Fruit fly (Drosophila melanogaster) whole organism, embryonic: ENCODE measurements around the gene CG15742.

Experiments used
- B-H1 ChIP-seq: fragments of 200-800 bp; sonication (Bioruptor generic); IDR thresholded peaks from 3 replicates; pipeline ENCODE4 v1.3.6; 2022; ENCODE audit warnings: missing biosample characterization, missing genetic modification characterization
- B-H2 ChIP-seq: fragments of 200-800 bp; sonication (Bioruptor generic); optimal IDR thresholded peaks from 2 replicates; lab custom pipeline; 2018; ENCODE audit warnings: missing biosample characterization, mild to moderate bottlenecking, missing genetic modification characterization
- C15 ChIP-seq: fragments of 200-800 bp; sonication (Bioruptor generic); IDR thresholded peaks from 3 replicates; pipeline ENCODE4 v1.3.6; 2022; ENCODE audit warnings: missing biosample characterization, missing genetic modification characterization
- CG1024 ChIP-seq: fragments of 200-800 bp; sonication (Bioruptor generic); IDR thresholded peaks from 2 replicates; pipeline ENCODE4 v1.3.6; 2022; ENCODE audit warnings: missing biosample characterization, missing genetic modification characterization
- CG10321 ChIP-seq: fragments of 200-800 bp; sonication (Bioruptor generic); IDR thresholded peaks from 2 replicates; pipeline ENCODE4 v1.3.6; 2022; ENCODE audit warnings: missing biosample characterization, missing genetic modification characterization
- CG10462 ChIP-seq: fragments of 200-800 bp; sonication (Bioruptor generic); optimal IDR thresholded peaks from 2 replicates; lab custom pipeline; 2016; ENCODE audit warnings: missing biosample characterization, missing genetic modification characterization
- CG10565 ChIP-seq: fragments of 200-800 bp; sonication (Bioruptor generic); optimal IDR thresholded peaks from 3 replicates; lab custom pipeline; 2016; ENCODE audit warnings: missing biosample characterization, mild to moderate bottlenecking, missing genetic modification characterization
- CG11247 ChIP-seq: fragments of 200-800 bp; sonication (Bioruptor generic); IDR thresholded peaks from 2 replicates; pipeline ENCODE4 v1.3.6; 2022; ENCODE audit warnings: missing biosample characterization, missing genetic modification characterization
- CG12071 ChIP-seq: fragments of 200-800 bp; sonication (Bioruptor generic); optimal IDR thresholded peaks from 3 replicates; lab custom pipeline; 2018; ENCODE audit warnings: missing biosample characterization, mild to moderate bottlenecking, missing genetic modification characterization
- CG12299 ChIP-seq: fragments of 200-800 bp; sonication (Bioruptor generic); optimal IDR thresholded peaks from 2 replicates; lab custom pipeline; 2018; ENCODE audit warnings: missing biosample characterization, mild to moderate bottlenecking, missing genetic modification characterization
- CG1233 ChIP-seq: fragments of 200-800 bp; sonication (Bioruptor generic); optimal IDR thresholded peaks from 4 replicates; lab custom pipeline; 2018; ENCODE audit warnings: missing biosample characterization, mild to moderate bottlenecking, missing genetic modification characterization
- CG16815 ChIP-seq: fragments of 200-800 bp; sonication (Bioruptor generic); optimal IDR thresholded peaks from 3 replicates; lab custom pipeline; 2017; ENCODE audit warnings: missing biosample characterization, mild to moderate bottlenecking, missing genetic modification characterization
- CG17361 ChIP-seq: fragments of 200-800 bp; sonication (Bioruptor generic); IDR thresholded peaks from 3 replicates; pipeline ENCODE4 v1.3.6; 2022; ENCODE audit warnings: missing biosample characterization, missing genetic modification characterization
- CG3163 ChIP-seq: fragments of 200-800 bp; sonication (Bioruptor generic); optimal IDR thresholded peaks from 3 replicates; lab custom pipeline; 2016; ENCODE audit warnings: missing biosample characterization, missing genetic modification characterization
- CG3847 ChIP-seq: fragments of 200-800 bp; sonication (Bioruptor generic); IDR thresholded peaks from 2 replicates; pipeline ENCODE4 v1.3.6; 2022; ENCODE audit warnings: missing biosample characterization, missing genetic modification characterization
- CG4707 ChIP-seq: fragments of 200-800 bp; sonication (Bioruptor generic); optimal IDR thresholded peaks from 2 replicates; lab custom pipeline; 2018; ENCODE audit warnings: missing biosample characterization, mild to moderate bottlenecking, missing genetic modification characterization, moderate library complexity
- CG5245 ChIP-seq: fragments of 200-800 bp; sonication (Bioruptor generic); optimal IDR thresholded peaks from 3 replicates; lab custom pipeline; 2016; ENCODE audit warnings: missing biosample characterization, missing genetic modification characterization
- CG6791 ChIP-seq: fragments of 200-800 bp; sonication (Bioruptor generic); IDR thresholded peaks from 3 replicates; pipeline ENCODE4 v1.3.6; 2022; ENCODE audit warnings: missing biosample characterization, missing genetic modification characterization; ENCODE audit not compliant: partially characterized antibody
- CG7786 ChIP-seq: fragments of 200-800 bp; sonication (Bioruptor generic); optimal IDR thresholded peaks from 2 replicates; lab custom pipeline; 2016; ENCODE audit warnings: missing biosample characterization, missing genetic modification characterization
- CTCF ChIP-seq: fragments of 200-800 bp; sonication (Bioruptor generic); optimal IDR thresholded peaks from 2 replicates; lab custom pipeline; 2017; ENCODE audit warnings: missing biosample characterization, mild to moderate bottlenecking, missing genetic modification characterization, moderate library complexity
- Doc3 ChIP-seq: fragments of 200-800 bp; sonication (Bioruptor generic); IDR thresholded peaks from 3 replicates; pipeline ENCODE4 v1.3.6; 2022; ENCODE audit warnings: missing biosample characterization, missing genetic modification characterization; ENCODE audit not compliant: partially characterized antibody
- Dp ChIP-seq: fragments of 200-800 bp; sonication (Bioruptor generic); optimal IDR thresholded peaks from 2 replicates; lab custom pipeline; 2018; ENCODE audit warnings: missing biosample characterization, mild to moderate bottlenecking, missing genetic modification characterization, moderate library complexity
- HLH3B ChIP-seq: fragments of 200-800 bp; sonication (Bioruptor generic); IDR thresholded peaks from 2 replicates; pipeline ENCODE4 v1.3.6; 2022; ENCODE audit warnings: missing biosample characterization, missing genetic modification characterization
- HmgZ ChIP-seq: fragments of 200-800 bp; sonication (Bioruptor generic); optimal IDR thresholded peaks from 2 replicates; lab custom pipeline; 2018; ENCODE audit warnings: missing biosample characterization, mild to moderate bottlenecking, missing genetic modification characterization
- Lpt ChIP-seq: fragments of >200 bp; optimal IDR thresholded peaks from 2 replicates; lab custom pipeline; 2018; ENCODE audit warnings: missing biosample characterization, missing genetic modification characterization
- MBD-R2 ChIP-seq: fragments of 200-800 bp; sonication (Bioruptor generic); IDR thresholded peaks from 2 replicates; pipeline ENCODE4 v1.3.6; 2022; ENCODE audit warnings: missing biosample characterization, missing genetic modification characterization
- MTF-1 ChIP-seq: fragments of 200-800 bp; sonication (Bioruptor generic); optimal IDR thresholded peaks from 2 replicates; lab custom pipeline; 2018; ENCODE audit warnings: missing biosample characterization, mild to moderate bottlenecking, missing genetic modification characterization, borderline replicate concordance
- NK7.1 ChIP-seq: fragments of 200-800 bp; sonication (Bioruptor generic); optimal IDR thresholded peaks from 3 replicates; lab custom pipeline; 2016; ENCODE audit warnings: missing biosample characterization, missing genetic modification characterization
- Rx ChIP-seq: fragments of 200-800 bp; sonication (Bioruptor generic); IDR thresholded peaks from 2 replicates; pipeline ENCODE4 v1.3.6; 2022; ENCODE audit warnings: missing biosample characterization, missing genetic modification characterization
- Sry-δ ChIP-seq: fragments of 200-800 bp; sonication (Bioruptor generic); optimal IDR thresholded peaks from 2 replicates; lab custom pipeline; 2016; ENCODE audit warnings: missing biosample characterization, missing genetic modification characterization
- Ssrp ChIP-seq: fragments of 200-800 bp; sonication (Bioruptor generic); optimal IDR thresholded peaks from 2 replicates; lab custom pipeline; 2018; ENCODE audit warnings: missing biosample characterization, mild to moderate bottlenecking, missing genetic modification characterization, moderate library complexity
- Tbp ChIP-seq: fragments of >200 bp; optimal IDR thresholded peaks from 2 replicates; lab custom pipeline; 2018; ENCODE audit warnings: missing biosample characterization, missing genetic modification characterization
- Usf ChIP-seq: fragments of 200-800 bp; sonication (Bioruptor generic); optimal IDR thresholded peaks from 2 replicates; lab custom pipeline; 2017; ENCODE audit warnings: missing genotype, missing biosample characterization, missing genetic modification characterization
- Xbp1 ChIP-seq: fragments of 200-800 bp; sonication (Bioruptor generic); optimal IDR thresholded peaks from 3 replicates; lab custom pipeline; 2016; ENCODE audit warnings: missing biosample characterization, mild to moderate bottlenecking, missing genetic modification characterization
- ac ChIP-seq: fragments of 200-800 bp; sonication (Bioruptor generic); optimal IDR thresholded peaks from 3 replicates; lab custom pipeline; 2017; ENCODE audit warnings: missing biosample characterization, mild to moderate bottlenecking, missing genetic modification characterization
- cato ChIP-seq: fragments of 200-800 bp; sonication (Bioruptor generic); optimal IDR thresholded peaks from 2 replicates; lab custom pipeline; 2016; ENCODE audit warnings: missing biosample characterization, missing genetic modification characterization, borderline replicate concordance
- dmrt99B ChIP-seq: fragments of 200-800 bp; sonication (Bioruptor generic); optimal IDR thresholded peaks from 2 replicates; lab custom pipeline; 2018; ENCODE audit warnings: missing biosample characterization, mild to moderate bottlenecking, missing genetic modification characterization, moderate library complexity
- gcm2 ChIP-seq: fragments of 200-800 bp; sonication (Bioruptor generic); optimal IDR thresholded peaks from 2 replicates; lab custom pipeline; 2016; ENCODE audit warnings: missing biosample characterization, missing genetic modification characterization
- gfzf ChIP-seq: fragments of 200-800 bp; sonication (Bioruptor generic); optimal IDR thresholded peaks from 2 replicates; lab custom pipeline; 2016; ENCODE audit warnings: missing biosample characterization, mild to moderate bottlenecking, missing genetic modification characterization, moderate library complexity
- grau ChIP-seq: fragments of 200-800 bp; optimal IDR thresholded peaks from 3 replicates; lab custom pipeline; 2019; ENCODE audit warnings: missing biosample characterization, mild to moderate bottlenecking, missing genetic modification characterization, moderate library complexity
- jing ChIP-seq: fragments of 200-800 bp; sonication (Bioruptor generic); optimal IDR thresholded peaks from 2 replicates; lab custom pipeline; 2018; ENCODE audit warnings: missing biosample characterization, mild to moderate bottlenecking, missing genetic modification characterization
- klu ChIP-seq: fragments of 200-800 bp; sonication (Bioruptor generic); IDR thresholded peaks from 2 replicates; pipeline ENCODE4 v1.3.6; 2022; ENCODE audit warnings: missing biosample characterization, missing genetic modification characterization
- mam ChIP-seq: fragments of 200-800 bp; sonication (Bioruptor generic); optimal IDR thresholded peaks from 3 replicates; lab custom pipeline; 2016; ENCODE audit warnings: missing biosample characterization, missing genetic modification characterization
- p53 ChIP-seq: fragments of 200-800 bp; sonication (Bioruptor generic); optimal IDR thresholded peaks from 2 replicates; lab custom pipeline; 2016; ENCODE audit warnings: missing biosample characterization, missing genetic modification characterization
- rib ChIP-seq: fragments of 200-800 bp; sonication (Bioruptor generic); IDR thresholded peaks from 2 replicates; pipeline ENCODE4 v1.3.6; 2022; ENCODE audit warnings: missing biosample characterization, missing genetic modification characterization
- schlank ChIP-seq: fragments of 200-800 bp; sonication (Bioruptor generic); optimal IDR thresholded peaks from 2 replicates; lab custom pipeline; 2018; ENCODE audit warnings: missing biosample characterization, mild to moderate bottlenecking, missing genetic modification characterization
- sens-2 ChIP-seq: fragments of 200-800 bp; sonication (Bioruptor generic); IDR thresholded peaks from 2 replicates; pipeline ENCODE4 v1.3.6; 2022; ENCODE audit warnings: missing biosample characterization, missing genetic modification characterization
- seq ChIP-seq: fragments of 200-800 bp; sonication (Bioruptor generic); IDR thresholded peaks from 2 replicates; pipeline ENCODE4 v1.3.6; 2022; ENCODE audit warnings: missing biosample characterization, missing genetic modification characterization
- slou ChIP-seq: fragments of 200-800 bp; sonication (Bioruptor generic); optimal IDR thresholded peaks from 3 replicates; lab custom pipeline; 2016; ENCODE audit warnings: missing biosample characterization, missing genetic modification characterization
- trh ChIP-seq: fragments of 200-800 bp; sonication (Bioruptor generic); optimal IDR thresholded peaks from 2 replicates; lab custom pipeline; 2016; ENCODE audit warnings: missing biosample characterization, missing genetic modification characterization
- tx ChIP-seq: fragments of 200-800 bp; sonication (Bioruptor generic); optimal IDR thresholded peaks from 2 replicates; lab custom pipeline; 2016; ENCODE audit warnings: missing biosample characterization, missing genetic modification characterization
- wek ChIP-seq: fragments of 200-800 bp; sonication (Bioruptor generic); optimal IDR thresholded peaks from 3 replicates; lab custom pipeline; 2018; ENCODE audit warnings: missing biosample characterization, mild to moderate bottlenecking, missing genetic modification characterization, moderate library complexity

CG15742 gene

dm6 chrX:13251310-13251709 lies 7.0 kb downstream of the CG15742 start (continued):
- TF ChIP-seq trh (GFP tag; lab: Kevin White, UChicago) (no peak), Tbp (GFP tag; lab: Kevin White, UChicago) (no peak), CG12071 (GFP tag; lab: Kevin White, UChicago) (peak; percentile 81), Lpt (GFP tag; lab: Kevin White, UChicago) (no peak), Usf (peak; percentile 77), Doc3 (no peak), mam (GFP tag; lab: Kevin White, UChicago) (peak; percentile 83), seq (GFP tag; lab: Robert Waterston, UW) (peak; percentile 66), Dp (GFP tag; lab: Kevin White, UChicago) (no peak), CG1233 (GFP tag; lab: Kevin White, UChicago) (peak; percentile 70), HmgZ (peak; percentile 59), MTF-1 (peak; percentile 45), klu (0 out of 2 replicates have a peak, but pooled peaks have one; percentile 45), Sry-δ (GFP tag; lab: Kevin White, UChicago) (peak; percentile 40), HLH3B (GFP tag; lab: Robert Waterston, UW) (peak; percentile 81), grau (peak; percentile 71), CG10321 (GFP tag; lab: Robert Waterston, UW) (peak; percentile 27; the same call in 1 of the 2 replicates), CG3163 (GFP tag; lab: Kevin White, UChicago) (peak; percentile 58), Rx (peak; percentile 78), CG11247 (peak; percentile 60; the same call in 1 of the 2 replicates), CG17361 (GFP tag; lab: Robert Waterston, UW) (peak; percentile 60; the same call in 2 of the 3 replicates), gcm2 (GFP tag; lab: Kevin White, UChicago) (peak; percentile 74), CG4707 (peak; percentile 59), dmrt99B (tag; lab: Kevin White, UChicago) (peak; percentile 86), jing (GFP tag; lab: Kevin White, UChicago) (peak; percentile 72), CG10565 (GFP tag; lab: Kevin White, UChicago) (no peak), wek (peak; percentile 49), B-H2 (GFP tag; lab: Kevin White, UChicago) (no peak), CG12299 (tag; lab: Kevin White, UChicago) (no peak), schlank (tag; lab: Kevin White, UChicago) (peak; percentile 80), CTCF (peak; percentile 37), CG5245 (GFP tag; lab: Kevin White, UChicago) (peak; percentile 65), CG1024 (GFP tag; lab: Robert Waterston, UW) (peak; percentile 63; the same call in 1 of the 2 replicates), p53 (peak; percentile 71), cato (peak; percentile 10), Xbp1 (GFP tag; lab: Kevin White, UChicago) (peak; percentile 77), tx (GFP tag; lab: Kevin White, UChicago) (peak; percentile 73), C15 (GFP tag; lab: Robert Waterston, UW) (no peak), slou (peak; percentile 48), CG10462 (GFP tag; lab: Kevin White, UChicago) (peak; percentile 39), CG3847 (GFP tag; lab: Robert Waterston, UW) (peak; percentile 55), MBD-R2 (peak; percentile 53; the same call in 1 of the 2 replicates), CG7786 (GFP tag; lab: Kevin White, UChicago) (peak; percentile 71), gfzf (GFP tag; lab: Kevin White, UChicago) (no peak), rib (GFP tag; lab: Robert Waterston, UW) (peak; percentile 63; the same call in 1 of the 2 replicates), NK7.1 (GFP tag; lab: Kevin White, UChicago) (peak; percentile 55), ac (no peak), B-H1 (GFP tag; lab: Robert Waterston, UW) (peak; percentile 53), CG16815 (GFP tag; lab: Kevin White, UChicago) (peak; percentile 37), sens-2 (GFP tag; lab: Robert Waterston, UW) (peak; percentile 52; the same call in 1 of the 2 replicates), Ssrp (tag; lab: Kevin White, UChicago) (peak; percentile 67), CG6791 (GFP tag; lab: Robert Waterston, UW) (no peak)
